Worm (Caenorhabditis elegans): ENCODE measurements around the gene srsx-28.

Gene srsx-28

ce11 chrV:10145653-10146052 lies 6.7 kb upstream of the srsx-28 start, which contains the start of gene C51E3.9:
Gene C51E3.9 (plus strand): TSS chrV:10145953.
- TF ChIP-seq unc-62 (GFP tag; optimal IDR thresholded peaks at IDR 0.05): no peak

ce11 chrV:10146787-10147186 lies 5.6 kb upstream of the srsx-28 start:
- TF ChIP-seq unc-62 (GFP tag; optimal IDR thresholded peaks at IDR 0.05): no peak

- no peak for TF ChIP-seq unc-62 (GFP tag; optimal IDR thresholded peaks at IDR 0.05)
Observed at ce11 chrV:10148352-10148751, 4.0 kb upstream of the srsx-28 start, which contains the start of gene srsx-26. Gene srsx-26 (plus strand): TSS chrV:10148652.

ce11 chrV:10149728-10150127 lies 2.6 kb upstream of the srsx-28 start, which contains the start of gene srsx-27:
Gene srsx-27 (plus strand): TSS chrV:10150028.
- TF ChIP-seq unc-62 (GFP tag; optimal IDR thresholded peaks at IDR 0.05): no peak

DNA sequence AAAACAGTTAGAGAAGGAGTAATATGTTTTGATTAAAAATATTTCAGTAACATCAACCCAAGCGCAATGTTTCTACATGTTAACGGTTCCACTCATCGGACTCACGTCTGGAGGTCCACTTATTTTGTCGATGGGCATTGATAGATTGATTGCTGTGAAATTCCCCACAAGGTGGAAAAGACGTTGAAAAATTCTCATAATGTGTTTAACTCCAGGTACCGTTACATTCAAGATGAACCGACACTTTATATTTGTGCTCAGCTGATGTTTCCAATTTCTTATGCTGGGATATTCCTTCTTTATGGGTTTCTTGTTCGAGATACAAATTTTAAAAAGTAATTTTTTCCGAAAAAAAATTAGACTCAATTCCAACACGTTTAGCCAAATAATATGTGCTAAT lies 698 bp downstream of the srsx-28 start:
- TF ChIP-seq unc-62 (GFP tag; optimal IDR thresholded peaks at IDR 0.05): no peak

DNA sequence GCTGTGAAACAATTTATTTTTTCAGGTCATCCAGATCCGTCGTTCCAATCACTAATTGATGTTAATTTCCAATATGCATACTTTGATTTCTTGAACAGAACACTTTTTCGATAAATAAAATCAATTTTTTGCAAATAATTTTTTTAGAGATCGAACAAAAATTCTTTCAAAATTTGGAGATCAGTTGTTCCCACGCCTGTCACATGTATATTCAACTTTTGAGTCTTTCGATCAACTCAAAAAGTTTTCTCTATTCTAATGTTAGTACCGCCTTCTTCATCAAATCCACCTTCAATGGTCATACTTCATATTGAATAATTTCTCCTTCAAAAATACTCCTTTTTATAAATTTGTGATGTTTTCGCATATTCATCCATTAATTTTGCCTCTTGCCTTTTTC lies 2.3 kb downstream of the srsx-28 start, which contains the start of gene srsx-29:
TSS of gene srsx-29 (plus strand) at position 301 of the 400 bp plus-strand sequence.
- TF ChIP-seq unc-62 (GFP tag; optimal IDR thresholded peaks at IDR 0.05): no peak

DNA sequence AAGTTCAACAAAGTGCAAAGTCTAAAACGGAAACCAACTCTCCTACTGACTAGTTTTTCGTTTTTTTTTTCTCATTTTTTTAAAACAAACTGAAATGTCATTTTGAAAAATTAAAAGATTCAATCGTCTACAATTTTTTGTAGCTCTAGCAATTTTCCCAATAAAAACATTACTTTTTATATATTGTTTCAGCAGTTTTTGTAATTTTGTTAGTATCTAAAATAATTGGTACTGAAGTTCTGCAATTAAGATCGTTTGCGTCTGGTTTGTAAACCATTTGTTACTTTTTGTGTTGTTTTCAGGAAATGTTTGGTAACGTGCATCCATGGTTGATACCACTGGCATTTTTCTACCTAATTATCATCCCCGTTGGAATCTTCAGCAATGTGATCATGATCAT lies 6.2 kb downstream of the srsx-28 start, which contains the start of gene srsx-30:
TSS of gene srsx-30 (plus strand) at position 301 of the 400 bp plus-strand sequence.
- no peak for TF ChIP-seq unc-62 (GFP tag; optimal IDR thresholded peaks at IDR 0.05)

DNA sequence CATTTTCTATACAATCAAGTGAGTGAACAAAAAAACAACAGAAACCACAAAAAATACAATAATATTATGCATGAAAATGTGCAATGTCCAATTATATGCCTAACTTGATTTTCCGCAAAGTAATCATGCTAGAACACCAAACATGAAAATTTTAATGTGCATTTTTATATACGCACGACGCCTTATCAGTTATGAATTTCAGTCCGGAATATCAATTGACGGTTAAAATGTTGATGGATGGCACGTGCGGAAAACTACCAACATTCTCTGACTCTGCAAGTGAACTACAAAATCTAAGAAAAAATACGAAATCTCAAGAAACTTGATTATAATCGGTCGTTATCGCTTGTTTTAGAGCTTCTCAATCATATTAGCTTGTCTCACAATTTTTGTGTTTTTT lies 7.6 kb downstream of the srsx-28 start:
- TF ChIP-seq unc-62 (GFP tag; optimal IDR thresholded peaks at IDR 0.05): no peak

ce11 chrV:10160954-10161353 lies 8.6 kb downstream of the srsx-28 start, which contains the start of gene C51E3.10:
Gene C51E3.10 (minus strand): TSS chrV:10161134.
- no peak for TF ChIP-seq unc-62 (GFP tag; optimal IDR thresholded peaks at IDR 0.05)

DNA sequence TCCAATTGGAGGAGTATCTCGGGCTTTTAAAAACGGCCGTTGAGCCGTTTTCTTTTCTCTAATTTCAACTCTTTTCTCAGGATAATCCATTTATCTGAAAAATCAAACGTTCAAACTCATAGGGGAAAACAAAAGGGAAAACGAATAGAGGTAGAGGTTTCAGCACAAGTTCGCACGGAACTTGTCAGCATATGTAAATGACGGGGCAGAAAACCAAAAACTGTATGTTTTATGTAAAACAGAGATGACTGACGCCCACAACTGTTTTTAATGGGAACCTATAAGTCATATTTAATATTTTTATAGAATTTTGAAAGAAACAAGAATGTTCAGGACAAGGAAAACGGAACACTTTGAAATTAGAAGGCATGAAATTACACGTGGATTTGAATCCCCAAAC lies 14.0 kb downstream of the srsx-28 start, which contains the start of gene C51E3.6:
TSS of gene C51E3.6 (minus strand) at position 101 of the 400 bp plus-strand sequence.
- no peak for TF ChIP-seq unc-62 (GFP tag; optimal IDR thresholded peaks at IDR 0.05)

- TF ChIP-seq unc-62 (GFP tag; optimal IDR thresholded peaks at IDR 0.05): no peak
Observed at ce11 chrV:10168870-10169269, 16.5 kb downstream of the srsx-28 start.

DNA sequence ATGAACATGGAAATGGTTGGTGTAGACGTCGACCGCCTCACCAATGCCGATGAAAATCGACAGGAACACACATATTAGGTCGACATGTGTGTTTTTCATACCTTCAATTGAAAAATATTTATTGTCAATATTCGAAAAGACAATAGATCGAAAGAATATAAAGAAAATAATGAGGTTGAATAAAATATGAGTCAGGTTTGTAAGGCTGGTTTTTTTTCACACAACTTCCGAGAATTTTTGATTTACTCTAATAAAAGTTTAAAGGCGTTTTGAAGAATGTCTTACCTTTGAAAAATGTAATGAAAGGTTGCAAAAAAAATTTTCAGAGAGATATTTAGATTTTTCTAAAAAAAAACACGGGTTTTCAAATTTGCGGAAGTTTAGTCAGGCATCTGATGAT lies 21.3 kb downstream of the srsx-28 start, which contains the start of gene egl-3:
TSS of gene egl-3 (minus strand) at position 101 of the 400 bp plus-strand sequence.
- no peak for TF ChIP-seq unc-62 (GFP tag; optimal IDR thresholded peaks at IDR 0.05)

- TF ChIP-seq unc-62 (GFP tag; optimal IDR thresholded peaks at IDR 0.05): no peak
Observed at ce11 chrV:10174632-10175075, 22.3 kb downstream of the srsx-28 start.

DNA sequence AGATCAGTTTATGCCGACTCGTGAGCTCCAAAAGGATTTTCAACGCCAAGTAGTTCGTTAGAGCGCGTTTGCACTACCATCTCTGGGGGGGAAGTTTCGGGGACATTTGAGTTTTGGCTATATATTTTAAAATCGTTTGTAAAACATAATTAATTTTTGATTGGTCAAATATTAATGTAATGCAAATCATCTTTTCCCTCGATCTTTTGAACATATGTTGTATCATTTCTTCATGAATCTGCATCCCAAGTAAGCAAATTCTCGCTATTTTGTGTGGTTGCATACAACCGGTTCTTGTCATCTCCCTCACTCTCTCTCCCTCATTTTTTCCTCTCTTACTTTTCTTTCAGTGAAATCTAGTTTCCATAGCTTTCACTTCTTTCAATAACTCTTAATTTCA lies 25.8 kb downstream of the srsx-28 start:
- no peak for TF ChIP-seq unc-62 (GFP tag; optimal IDR thresholded peaks at IDR 0.05)

DNA sequence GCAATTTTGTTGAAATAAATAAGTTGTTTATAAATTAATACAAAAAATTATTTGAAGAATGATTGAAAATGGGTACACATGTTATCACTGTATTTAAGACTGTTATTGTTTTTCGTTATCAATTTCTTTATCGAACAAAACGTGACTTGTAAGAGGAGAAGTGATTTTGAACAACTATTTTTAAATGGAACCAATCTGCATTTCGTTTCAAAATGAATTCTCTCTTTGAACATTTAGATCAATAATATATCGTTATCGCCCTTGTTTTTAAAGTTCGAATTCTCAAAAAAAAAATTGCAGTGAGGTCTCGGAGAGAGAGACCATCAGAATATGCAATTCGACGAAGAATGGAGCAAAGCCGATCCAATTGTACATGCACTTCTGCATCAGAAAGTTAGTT lies 26.9 kb downstream of the srsx-28 start, which contains the start of gene cul-5:
TSS of gene cul-5 (plus strand) at position 301 of the 400 bp plus-strand sequence.
- no peak for TF ChIP-seq unc-62 (GFP tag; optimal IDR thresholded peaks at IDR 0.05)

- no peak for TF ChIP-seq unc-62 (GFP tag; optimal IDR thresholded peaks at IDR 0.05)
Observed at ce11 chrV:10182984-10183383, 30.6 kb downstream of the srsx-28 start, which contains the start of gene ZK856.4. Gene ZK856.4 (plus strand): TSS chrV:10183284.

ce11 chrV:10183810-10184209 lies 31.4 kb downstream of the srsx-28 start:
- TF ChIP-seq unc-62 (GFP tag; optimal IDR thresholded peaks at IDR 0.05): no peak

DNA sequence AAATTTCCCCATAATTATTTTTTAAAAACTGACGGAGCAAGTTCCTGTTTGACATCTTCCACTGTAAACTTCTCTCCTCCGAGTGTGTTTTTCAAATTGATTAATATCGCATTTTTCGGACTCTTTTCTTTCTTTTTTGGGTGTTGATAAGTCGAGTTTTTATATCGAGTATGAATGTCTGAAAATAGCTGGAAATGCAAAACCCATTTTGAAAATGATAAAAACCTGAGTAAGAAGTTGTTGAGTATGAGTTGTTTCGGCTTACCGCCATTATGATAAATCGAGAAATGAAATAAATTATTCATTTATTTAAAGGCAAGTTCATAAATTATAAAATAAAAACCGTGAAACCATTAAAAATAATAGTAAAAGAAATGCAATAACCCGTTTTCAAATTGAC lies 33.3 kb downstream of the srsx-28 start, which contains the start of gene ZK856.18:
TSS of gene ZK856.18 (minus strand) at position 289 of the 400 bp plus-strand sequence.
- TF ChIP-seq unc-62 (GFP tag; optimal IDR thresholded peaks at IDR 0.05): no peak

All from whole organism, dauer.